Worm (Caenorhabditis elegans): ENCODE results near the gene cnnm-5.

cnnm-5 gene

DNA sequence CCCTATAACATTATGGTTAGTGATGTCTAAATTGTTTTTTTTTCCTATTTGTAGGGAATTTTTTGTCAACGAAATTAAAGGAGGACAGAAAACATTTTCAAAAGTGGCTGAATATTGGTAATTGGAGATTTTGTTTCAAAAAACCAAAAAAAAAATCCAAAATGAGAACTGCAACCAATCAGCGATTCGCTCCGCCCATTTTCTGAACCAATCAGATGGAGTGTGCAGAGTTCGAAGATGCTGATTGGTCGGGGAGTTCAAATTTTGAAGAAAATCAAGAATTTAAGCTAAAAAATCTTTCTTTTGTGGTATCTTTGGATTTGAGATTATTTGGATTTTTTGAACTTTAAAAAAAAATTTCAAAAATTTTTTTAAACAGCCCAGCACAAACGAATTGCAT, 30.6 kb downstream of the cnnm-5 start:
- TF ChIP-seq fkh-10 (GFP tag; optimal IDR thresholded peaks at IDR 0.05) (no peak), efl-3 (GFP tag; optimal IDR thresholded peaks at IDR 0.05) (no peak), hlh-4 (tag; optimal IDR thresholded peaks at IDR 0.05) (no peak), nhr-20 (tag; optimal IDR thresholded peaks at IDR 0.05) (no peak), mab-9 (GFP tag; IDR thresholded peaks at IDR 0.05) (no peak), rnt-1 (tag; optimal IDR thresholded peaks at IDR 0.05) (no peak), mep-1 (tag; optimal IDR thresholded peaks at IDR 0.05) (no peak), skn-1 (tag; optimal IDR thresholded peaks at IDR 0.05) (no peak), ces-1 (GFP tag; optimal IDR thresholded peaks at IDR 0.05) (no peak), mef-2 (tag; optimal IDR thresholded peaks at IDR 0.05) (no peak), ceh-82 (tag; optimal IDR thresholded peaks at IDR 0.05) (no peak), C04F5.9 (tag; optimal IDR thresholded peaks at IDR 0.05) (no peak), ama-1 (optimal IDR thresholded peaks at IDR 0.05) (no peak), xbp-1 (tag; optimal IDR thresholded peaks at IDR 0.05) (no peak), egl-13 (tag; optimal IDR thresholded peaks at IDR 0.05) (no peak)

DNA sequence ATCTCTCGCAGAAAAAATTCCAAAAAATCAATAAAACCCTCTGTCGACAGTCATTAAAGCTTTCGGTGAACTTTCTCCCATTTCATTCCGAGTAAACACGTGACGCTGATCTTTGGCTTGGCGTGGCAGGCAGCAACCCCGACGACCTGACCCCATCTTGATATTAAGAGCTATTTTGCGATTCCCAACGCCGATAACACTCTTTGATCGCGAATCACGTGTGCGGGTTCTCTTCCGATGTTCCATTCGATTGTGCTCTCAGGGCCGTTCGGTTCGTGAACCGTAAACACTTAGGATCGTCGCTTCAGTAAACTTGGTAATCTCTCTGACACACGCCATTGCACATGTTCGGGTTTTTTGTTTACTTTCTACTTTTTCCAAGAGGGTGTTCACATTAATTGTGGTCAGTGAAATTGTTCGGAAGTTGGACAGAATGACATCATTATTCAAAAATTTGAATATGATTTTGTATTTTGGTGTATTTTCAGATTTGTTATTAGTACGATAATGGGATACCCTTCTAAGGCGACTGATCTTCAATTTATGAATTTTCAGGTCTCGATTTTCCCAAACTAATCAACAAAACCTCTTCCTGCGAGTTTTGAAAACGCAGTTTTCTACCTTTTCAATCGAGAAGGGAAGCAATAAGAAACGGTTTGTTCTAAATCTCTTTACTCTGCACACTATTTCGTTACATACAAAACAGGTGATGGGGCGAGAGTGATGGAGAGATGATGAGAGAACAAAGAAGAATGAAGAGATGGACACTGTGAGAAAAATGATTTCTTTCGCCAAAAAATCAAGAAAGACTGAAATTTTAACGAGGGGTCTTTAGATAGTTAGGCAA, 31.6 kb downstream of the cnnm-5 start:
- TF ChIP-seq ets-5 (GFP tag; IDR thresholded peaks at IDR 0.05) (no peak), nhr-71 (tag; optimal IDR thresholded peaks at IDR 0.05) (peak; percentile 60), elt-2 (tag; optimal IDR thresholded peaks at IDR 0.05) (peak; percentile 7), lsy-2 (tag; optimal IDR thresholded peaks at IDR 0.05) (peak in 1 of 2 experiments; percentile 38), nhr-11 (tag; optimal IDR thresholded peaks at IDR 0.05) (no peak), ama-1 (optimal IDR thresholded peaks at IDR 0.05) (no peak), C04F5.9 (tag; optimal IDR thresholded peaks at IDR 0.05) (no peak), unc-86 (tag; optimal IDR thresholded peaks at IDR 0.05) (no peak), zag-1 (tag; optimal IDR thresholded peaks at IDR 0.05) (no peak), hpl-2 (GFP tag; optimal IDR thresholded peaks at IDR 0.05) (no peak), nhr-90 (tag; optimal IDR thresholded peaks at IDR 0.05; ENCODE audit: poor library complexity) (peak; percentile 41), skn-1 (tag; optimal IDR thresholded peaks at IDR 0.05) (no peak), aha-1 (tag; optimal IDR thresholded peaks at IDR 0.05) (no peak), ceh-90 (tag; optimal IDR thresholded peaks at IDR 0.05) (no peak), nhr-19 (GFP tag; conservative IDR thresholded peaks at IDR 0.05) (peak; percentile 22; the same call in 1 of the 2 replicates), Y116A8C.19 (tag; optimal IDR thresholded peaks at IDR 0.05; ENCODE audit: borderline replicate concordance) (no peak), alr-1 (tag; optimal IDR thresholded peaks at IDR 0.05; ENCODE audit: borderline replicate concordance) (no peak), unc-130 (tag; optimal IDR thresholded peaks at IDR 0.05) (peak; percentile 80), F16B12.6 (tag; optimal IDR thresholded peaks at IDR 0.05) (no peak), nhr-77 (tag; optimal IDR thresholded peaks at IDR 0.05) (no peak), ztf-4 (tag; optimal IDR thresholded peaks at IDR 0.05) (peak; percentile 41), ces-1 (GFP tag; optimal IDR thresholded peaks at IDR 0.05) (no peak), ceh-82 (tag; optimal IDR thresholded peaks at IDR 0.05) (no peak), tlp-1 (tag; optimal IDR thresholded peaks at IDR 0.05) (no peak), hlh-4 (tag; optimal IDR thresholded peaks at IDR 0.05) (no peak), nhr-28 (tag; optimal IDR thresholded peaks at IDR 0.05) (no peak), jun-1 (tag; optimal IDR thresholded peaks at IDR 0.05) (no peak), lin-13 (GFP tag; optimal IDR thresholded peaks at IDR 0.05) (no peak), nhr-85 (tag) (peak; percentile 94), irx-1 (tag; optimal IDR thresholded peaks at IDR 0.05) (no peak), pax-3 (tag; optimal IDR thresholded peaks at IDR 0.05) (no peak), grh-1 (GFP tag; IDR thresholded peaks at IDR 0.05) (peak; percentile 24; the same call in 1 of the 2 replicates), lin-15B (tag; optimal IDR thresholded peaks at IDR 0.05) (no peak), C16A3.4 (tag; optimal IDR thresholded peaks at IDR 0.05) (peak; percentile 21), pag-3 (tag; optimal IDR thresholded peaks at IDR 0.05; ENCODE audit: borderline replicate concordance, insufficient read depth) (no peak), fkh-8 (tag; optimal IDR thresholded peaks at IDR 0.05) (no peak), efl-1 (optimal IDR thresholded peaks at IDR 0.05) (peak in 1 of 2 experiments; percentile 11), efl-1 (GFP tag; optimal IDR thresholded peaks at IDR 0.05 in 1 of 2) (peak in 1 of 2 experiments; percentile 80), ceh-8 (GFP tag; optimal IDR thresholded peaks at IDR 0.05) (no peak), mep-1 (tag; optimal IDR thresholded peaks at IDR 0.05) (peak; percentile 48), egl-27 (tag; optimal IDR thresholded peaks at IDR 0.05) (no peak), unc-98 (GFP tag; IDR thresholded peaks at IDR 0.05) (no peak)

Measured in whole organism, L1 larva.